Fruit fly (Drosophila melanogaster): Measurements from ENCODE around the gene Spn77Bc.

DNA sequence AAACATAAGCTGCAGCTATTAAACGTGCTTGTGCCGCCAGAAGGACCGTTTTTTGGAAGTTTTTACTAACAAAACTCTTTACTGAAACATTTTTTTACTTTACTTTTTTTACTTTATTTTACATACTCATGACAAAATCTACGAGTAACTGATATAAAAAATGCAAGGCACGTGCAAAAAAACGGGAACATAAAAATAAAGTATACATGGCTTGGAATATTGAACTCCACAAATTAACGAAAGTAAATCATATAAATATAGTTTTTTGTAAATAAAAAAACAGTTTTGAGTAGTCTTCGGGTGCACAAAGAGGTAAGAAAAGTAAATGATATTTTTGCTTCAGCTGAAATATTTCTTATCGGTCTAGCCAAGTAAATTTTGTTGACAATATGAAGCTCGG is 21.8 kb upstream of the Spn77Bc start, which contains the start of gene Spn77Bb:
- no peak for TF ChIP-seq Nf-YC (tag; optimal IDR thresholded peaks at IDR 0.05)
- no peak for TF ChIP-seq Trl (optimal IDR thresholded peaks at IDR 0.05)
- no peak for TF ChIP-seq Trl (GFP tag; optimal IDR thresholded peaks at IDR 0.05)
- TF ChIP-seq chinmo (GFP tag; IDR thresholded peaks at IDR 0.05; ENCODE audit: partially characterized antibody) = no peak
- no peak for TF ChIP-seq Awh (GFP tag; IDR thresholded peaks at IDR 0.05)
- TF ChIP-seq CG15073 (GFP tag; optimal IDR thresholded peaks at IDR 0.05) = no peak
- TF ChIP-seq CG10366 (GFP tag; IDR thresholded peaks at IDR 0.05) = no peak
